Worm (Caenorhabditis elegans) whole organism, late embryonic: ENCODE results near the gene srw-60.

Source experiments
- C38D4.7 ChIP-seq: fragments of 200-800 bp; sonication (Bioruptor generic); optimal IDR thresholded peaks from 2 replicates; lab custom pipeline; 2018; ENCODE audit warnings: mild to moderate bottlenecking, missing genetic modification characterization, moderate library complexity, missing compliant biosample characterization
- F13H6.1 ChIP-seq: sonication (generic microtip); optimal IDR thresholded peaks from 2 replicates; lab custom pipeline; 2016; ENCODE audit warnings: missing genetic modification characterization, missing compliant biosample characterization
- K09A11.1 ChIP-seq: sonication (generic microtip); optimal IDR thresholded peaks from 2 replicates; lab custom pipeline; 2017; ENCODE audit warnings: antibody characterized with exemption, mild to moderate bottlenecking, missing genetic modification characterization, missing compliant biosample characterization; ENCODE audit not compliant: insufficient read depth
- T23F11.4 ChIP-seq: fragments of 200-800 bp; sonication (Bioruptor generic); optimal IDR thresholded peaks from 2 replicates; lab custom pipeline; 2018; ENCODE audit warnings: mild to moderate bottlenecking, missing genetic modification characterization, missing compliant biosample characterization
- Y22D7AL.16 ChIP-seq: sonication (generic microtip); optimal IDR thresholded peaks from 2 replicates; lab custom pipeline; 2016; ENCODE audit warnings: missing genetic modification characterization, missing compliant biosample characterization
- ama-1 ChIP-seq: fragments of 150-350 bp; optimal IDR thresholded peaks from 2 replicates; lab custom pipeline; 2014
- ceh-19 ChIP-seq: fragments of 200-800 bp; sonication (Bioruptor generic); optimal IDR thresholded peaks from 2 replicates; lab custom pipeline; 2018; ENCODE audit warnings: mild to moderate bottlenecking, missing genetic modification characterization, missing compliant biosample characterization
- ceh-22 ChIP-seq: sonication (generic microtip); optimal IDR thresholded peaks from 2 replicates; lab custom pipeline; 2017; ENCODE audit warnings: missing biosample characterization, missing genetic modification characterization
- ceh-24 ChIP-seq: sonication (generic microtip); optimal IDR thresholded peaks from 2 replicates; lab custom pipeline; 2016; ENCODE audit warnings: mild to moderate bottlenecking, missing genetic modification characterization, missing compliant biosample characterization
- ceh-34 ChIP-seq: sonication (generic microtip); optimal IDR thresholded peaks from 2 replicates; lab custom pipeline; 2016; ENCODE audit warnings: mild to moderate bottlenecking, missing genetic modification characterization, missing compliant biosample characterization
- ceh-45 ChIP-seq: fragments of 200-800 bp; sonication (Bioruptor generic); IDR thresholded peaks from 2 replicates; pipeline ENCODE4 v1.3.6; 2022; ENCODE audit warnings: missing genetic modification reagents, missing genetic modification characterization, missing compliant biosample characterization
- ceh-48 ChIP-seq: sonication (generic microtip); optimal IDR thresholded peaks from 2 replicates; lab custom pipeline; 2016; ENCODE audit warnings: missing genetic modification characterization, inconsistent platforms, missing compliant biosample characterization
- ceh-9 ChIP-seq: sonication (generic microtip); optimal IDR thresholded peaks from 2 replicates; lab custom pipeline; 2016; ENCODE audit warnings: mild to moderate bottlenecking, missing genetic modification characterization, inconsistent platforms, missing compliant biosample characterization
- dmd-4 ChIP-seq: sonication (generic microtip); optimal IDR thresholded peaks from 2 replicates; lab custom pipeline; 2016; ENCODE audit warnings: borderline replicate concordance, missing genetic modification characterization, missing compliant biosample characterization
- dve-1 ChIP-seq: sonication (generic microtip); optimal IDR thresholded peaks from 2 replicates; lab custom pipeline; 2017; ENCODE audit warnings: antibody characterized with exemption, mild to moderate bottlenecking, missing genetic modification characterization, missing compliant biosample characterization
- elt-4 ChIP-seq: sonication (generic microtip); optimal IDR thresholded peaks from 2 replicates; lab custom pipeline; 2016; ENCODE audit warnings: missing genetic modification characterization, missing compliant biosample characterization
- eyg-1 ChIP-seq: sonication (generic microtip); optimal IDR thresholded peaks from 2 replicates; lab custom pipeline; 2016; ENCODE audit warnings: missing genotype, missing genetic modification characterization, missing compliant biosample characterization
- fax-1 ChIP-seq: sonication (generic microtip); optimal IDR thresholded peaks from 2 replicates; lab custom pipeline; 2016; ENCODE audit warnings: missing genotype, missing genetic modification characterization, missing compliant biosample characterization
- fkh-10 ChIP-seq: fragments of 150-350 bp; optimal IDR thresholded peaks from 2 replicates; lab custom pipeline; 2014; ENCODE audit warnings: missing biosample characterization, missing genetic modification reagents, missing genetic modification characterization
- hlh-30 ChIP-seq: sonication (generic microtip); optimal IDR thresholded peaks from 2 replicates; lab custom pipeline; 2017; ENCODE audit warnings: antibody characterized with exemption, missing genetic modification characterization, missing compliant biosample characterization; ENCODE audit not compliant: insufficient read depth
- hlh-6 ChIP-seq: sonication (generic microtip); optimal IDR thresholded peaks from 2 replicates; lab custom pipeline; 2016; ENCODE audit warnings: missing genotype, missing genetic modification characterization, missing compliant biosample characterization
- lim-6 ChIP-seq: sonication (generic microtip); optimal IDR thresholded peaks from 2 replicates; lab custom pipeline; 2016; ENCODE audit warnings: missing genetic modification characterization, missing compliant biosample characterization
- mec-3 ChIP-seq: sonication (generic microtip); optimal IDR thresholded peaks from 2 replicates; lab custom pipeline; 2016; ENCODE audit warnings: borderline replicate concordance, missing genetic modification characterization, missing compliant biosample characterization
- nfya-1 ChIP-seq: sonication (generic microtip); optimal IDR thresholded peaks from 2 replicates; lab custom pipeline; 2017; ENCODE audit warnings: missing genetic modification characterization, mild to moderate bottlenecking, missing compliant biosample characterization, antibody characterized with exemption, moderate library complexity
- nhr-11 ChIP-seq: fragments of 150-350 bp; optimal IDR thresholded peaks from 2 replicates; lab custom pipeline; 2014; ENCODE audit warnings: missing biosample characterization, missing genetic modification characterization
- nhr-232 ChIP-seq: sonication (generic microtip); optimal IDR thresholded peaks from 2 replicates; lab custom pipeline; 2016; ENCODE audit warnings: missing genetic modification characterization, missing compliant biosample characterization
- pag-3 ChIP-seq: sonication (generic microtip); optimal IDR thresholded peaks from 2 replicates; lab custom pipeline; 2016; ENCODE audit warnings: missing compliant biosample characterization, missing genetic modification characterization, borderline replicate concordance
- pax-1 ChIP-seq: fragments of 150-350 bp; optimal IDR thresholded peaks from 2 replicates; lab custom pipeline; 2014; ENCODE audit warnings: missing biosample characterization, missing genetic modification characterization
- pros-1 ChIP-seq: fragments of 150-350 bp; optimal IDR thresholded peaks from 2 replicates; lab custom pipeline; 2014; ENCODE audit warnings: missing biosample characterization, missing genetic modification reagents, missing genetic modification characterization
- ref-2 ChIP-seq: sonication (generic microtip); optimal IDR thresholded peaks from 2 replicates; lab custom pipeline; 2016; ENCODE audit warnings: missing genetic modification characterization, missing compliant biosample characterization
- rnt-1 ChIP-seq: sonication (generic microtip); optimal IDR thresholded peaks from 2 replicates; lab custom pipeline; 2016; ENCODE audit warnings: missing genetic modification characterization, missing compliant biosample characterization
- sdc-2 ChIP-seq: sonication (generic microtip); optimal IDR thresholded peaks from 2 replicates; lab custom pipeline; 2016; ENCODE audit warnings: missing genotype, missing genetic modification characterization, missing compliant biosample characterization
- sox-4 ChIP-seq: sonication (generic microtip); optimal IDR thresholded peaks from 2 replicates; lab custom pipeline; 2017; ENCODE audit warnings: mild to moderate bottlenecking, missing genetic modification characterization, inconsistent platforms, missing compliant biosample characterization
- tbx-2 ChIP-seq: sonication (generic microtip); optimal IDR thresholded peaks from 2 replicates; lab custom pipeline; 2016; ENCODE audit warnings: missing genetic modification characterization, missing compliant biosample characterization
- unc-55 ChIP-seq: sonication (generic microtip); optimal IDR thresholded peaks from 2 replicates; lab custom pipeline; 2017; ENCODE audit warnings: missing biosample characterization, missing genetic modification reagents, missing genetic modification characterization
- unc-86 ChIP-seq: sonication (generic microtip); optimal IDR thresholded peaks from 2 replicates; lab custom pipeline; 2016; ENCODE audit warnings: missing genetic modification characterization, missing compliant biosample characterization

Gene srw-60

ce11 chrII:2920234-2920633 is 38.2 kb upstream of the srw-60 start:
- no peak for TF ChIP-seq ceh-48 (tag; lab: Kevin White, UChicago)
- TF ChIP-seq unc-55, result no peak
- TF ChIP-seq ceh-9 (tag; lab: Kevin White, UChicago), result no peak
- no peak for TF ChIP-seq T23F11.4 (GFP tag; lab: Kevin White, UChicago)
- TF ChIP-seq dve-1, result no peak
- TF ChIP-seq ceh-45 (GFP tag; lab: Robert Waterston, UW), result no peak
- TF ChIP-seq K09A11.1 (tag; lab: Kevin White, UChicago), result no peak
- TF ChIP-seq hlh-30 (tag; lab: Kevin White, UChicago), result no peak
- TF ChIP-seq hlh-6, result no peak
- TF ChIP-seq ref-2 (tag; lab: Kevin White, UChicago), result no peak
- no peak for TF ChIP-seq ceh-24 (tag; lab: Kevin White, UChicago)
- no peak for TF ChIP-seq Y22D7AL.16
- TF ChIP-seq, all 69 proteins: peak for 0

- TF ChIP-seq lim-6 (tag; lab: Kevin White, UChicago), result no peak
- no peak for TF ChIP-seq dmd-4 (tag; lab: Kevin White, UChicago)
- peak; percentile 44 for TF ChIP-seq unc-55
- peak; percentile 89 for TF ChIP-seq hlh-30 (tag; lab: Kevin White, UChicago)
- TF ChIP-seq nfya-1 (tag; lab: Kevin White, UChicago), result peak; percentile 9
Measured at ce11 chrII:2920817-2921458, 37.5 kb upstream of the srw-60 start.

- TF ChIP-seq mec-3, result no peak
- no peak for TF ChIP-seq pros-1 (tag; lab: Kevin White, UChicago)
- no peak for TF ChIP-seq eyg-1 (tag; lab: Kevin White, UChicago)
- TF ChIP-seq F13H6.1 (tag; lab: Kevin White, UChicago), result no peak
- TF ChIP-seq nhr-232 (tag; lab: Kevin White, UChicago), result no peak
Measured at ce11 chrII:2921860-2922259, 36.5 kb upstream of the srw-60 start.

- TF ChIP-seq ama-1 (no peak), unc-86 (tag; lab: Kevin White, UChicago) (no peak), nhr-11 (no peak), sox-4 (tag; lab: Kevin White, UChicago) (no peak), ceh-34 (no peak), ceh-19 (GFP tag; lab: Kevin White, UChicago) (no peak), elt-4 (tag; lab: Kevin White, UChicago) (no peak)
Measured at ce11 chrII:2922359-2922758, 36.0 kb upstream of the srw-60 start.

ce11 chrII:2922782-2923181 is 35.6 kb upstream of the srw-60 start:
- TF ChIP-seq sdc-2 (tag; lab: Kevin White, UChicago), result no peak
- TF ChIP-seq tbx-2 (tag; lab: Kevin White, UChicago), result no peak
- no peak for TF ChIP-seq pax-1 (tag; lab: Kevin White, UChicago)
- no peak for TF ChIP-seq fkh-10
- TF ChIP-seq rnt-1, result no peak
- TF ChIP-seq mec-3, result no peak
- no peak for TF ChIP-seq C38D4.7
- TF ChIP-seq ceh-22 (tag; lab: Kevin White, UChicago), result no peak
- TF ChIP-seq ceh-45 (GFP tag; lab: Robert Waterston, UW), result no peak
- TF ChIP-seq pag-3 (tag; lab: Kevin White, UChicago), result no peak
- no peak for TF ChIP-seq fax-1 (tag; lab: Kevin White, UChicago)
- no peak for TF ChIP-seq dmd-4 (tag; lab: Kevin White, UChicago)
- no peak for TF ChIP-seq elt-4 (tag; lab: Kevin White, UChicago)
